Worm (Caenorhabditis elegans) whole organism, L3 larva: Measurements from ENCODE around the gene F08H9.2.

ENCODE experiments used
- aly-2 ChIP-seq: fragments of 150-350 bp; optimal IDR thresholded peaks from 2 replicates; lab custom pipeline; 2014; ENCODE audit warnings: missing biosample characterization, missing genetic modification characterization
- ceh-28 ChIP-seq: fragments of 150-350 bp; optimal IDR thresholded peaks from 2 replicates; lab custom pipeline; 2014; ENCODE audit warnings: missing biosample characterization, missing genetic modification reagents, missing genetic modification characterization
- fos-1 ChIP-seq: fragments of 150-350 bp; optimal IDR thresholded peaks from 2 replicates; lab custom pipeline; 2014; ENCODE audit warnings: missing biosample characterization, missing genetic modification characterization
- hmg-11 ChIP-seq: sonication (generic microtip); optimal IDR thresholded peaks from 2 replicates; lab custom pipeline; 2016; ENCODE audit warnings: missing genetic modification characterization, missing compliant biosample characterization

DNA sequence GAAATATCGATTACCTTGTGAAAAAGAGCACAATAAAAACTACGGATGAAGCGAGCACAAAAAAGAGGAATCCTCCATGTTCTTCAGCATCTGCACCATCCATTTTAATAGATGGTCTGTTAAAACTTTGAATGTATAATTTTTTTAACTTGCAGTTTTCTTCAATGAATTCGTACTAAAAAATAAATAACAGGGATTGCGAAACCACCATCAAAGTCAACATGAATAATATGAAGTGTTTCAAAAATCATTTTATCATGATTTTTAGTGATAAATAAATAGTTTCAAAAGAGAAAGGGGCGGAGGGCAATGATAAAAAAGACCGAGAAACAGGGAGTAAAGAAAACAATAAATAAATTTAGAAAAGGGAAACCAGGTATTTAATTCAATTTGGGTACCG is 39.1 kb upstream of the F08H9.2 start, which contains the start of gene dhs-22:
- TF ChIP-seq hmg-11 (tag; lab: Kevin White, UChicago) (no peak), aly-2 (tag; lab: Kevin White, UChicago) (no peak), fos-1 (no peak), ceh-28 (tag; lab: Kevin White, UChicago) (no peak)
